Fruit fly (Drosophila melanogaster): Measurements from ENCODE around the gene Klf15.

Gene Klf15

DNA sequence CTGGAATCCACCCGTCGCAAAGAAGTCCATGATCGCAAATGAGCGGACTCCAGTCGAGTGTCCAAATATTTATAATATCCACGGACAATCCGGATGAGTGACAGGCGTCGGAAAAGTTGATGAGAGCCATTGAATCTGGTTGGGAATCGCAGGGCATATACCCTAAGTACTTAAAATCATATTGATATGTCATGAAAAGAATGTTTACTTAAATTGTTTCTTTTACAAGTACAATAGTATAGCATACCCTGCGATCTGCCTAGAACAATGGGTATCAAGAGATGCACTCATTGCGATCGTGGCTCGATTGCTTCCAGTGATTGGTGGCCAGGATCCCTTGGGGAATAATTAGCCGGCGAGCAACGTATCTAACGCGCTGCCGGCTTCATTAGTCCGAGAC, at the start of gene Klf15:
TSS of gene Klf15 (minus strand) at position 101 of the 400 bp plus-strand sequence.
- no peak for TF ChIP-seq D1 (tag; optimal IDR thresholded peaks at IDR 0.05)
- no peak for TF ChIP-seq CG12605 (GFP tag; IDR thresholded peaks at IDR 0.05)
- TF ChIP-seq CG8159 (tag; optimal IDR thresholded peaks at IDR 0.05) = no peak
- no peak for TF ChIP-seq fd96Ca (GFP tag; IDR thresholded peaks at IDR 0.05)
- TF ChIP-seq CG10348 (GFP tag; IDR thresholded peaks at IDR 0.05) = no peak
- TF ChIP-seq CG15710 (tag; optimal IDR thresholded peaks at IDR 0.05) = no peak
- TF ChIP-seq CG9948 (tag; optimal IDR thresholded peaks at IDR 0.05) = no peak
- no peak for TF ChIP-seq CG13204 (GFP tag; optimal IDR thresholded peaks at IDR 0.05)
- no peak for TF ChIP-seq Snoo (tag; optimal IDR thresholded peaks at IDR 0.05)
- TF ChIP-seq CG4496 (GFP tag; IDR thresholded peaks at IDR 0.05) = no peak
- no peak for TF ChIP-seq CG8301 (tag; optimal IDR thresholded peaks at IDR 0.05)
- TF ChIP-seq gl (tag; optimal IDR thresholded peaks at IDR 0.05) = no peak
- TF ChIP-seq CG32121 (GFP tag; IDR thresholded peaks at IDR 0.05) = no peak
- TF ChIP-seq Ets98B (GFP tag; IDR thresholded peaks at IDR 0.05) = no peak
- TF ChIP-seq CG34367 (tag; optimal IDR thresholded peaks at IDR 0.05) = no peak
- TF ChIP-seq rn (GFP tag; IDR thresholded peaks at IDR 0.05) = no peak
- TF ChIP-seq Pif1A (GFP tag; optimal IDR thresholded peaks at IDR 0.05) = no peak
- no peak for TF ChIP-seq CG17806 (tag; optimal IDR thresholded peaks at IDR 0.05)

DNA sequence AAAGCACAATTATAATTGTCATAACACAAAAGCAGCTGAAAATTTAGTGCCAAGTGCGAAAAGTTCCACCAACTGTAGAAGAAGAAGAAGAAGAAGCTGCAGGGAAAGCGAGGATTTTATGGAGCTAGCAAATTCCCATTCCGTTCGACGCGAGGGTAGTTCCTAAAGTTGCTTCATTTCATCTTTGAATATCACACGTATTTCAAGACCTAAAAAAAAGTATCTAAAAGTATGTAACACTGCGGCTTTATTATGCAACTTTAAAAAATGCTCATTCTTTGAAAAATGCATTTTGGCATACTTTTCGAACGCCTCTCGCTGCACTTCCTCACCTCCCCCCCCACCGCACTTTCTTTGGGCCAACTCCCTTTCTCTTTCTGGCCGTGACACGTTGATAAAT, 36.4 kb upstream of the Klf15 start:
- TF ChIP-seq CG15710 (tag; optimal IDR thresholded peaks at IDR 0.05) = no peak
- no peak for TF ChIP-seq CG14655 (GFP tag; optimal IDR thresholded peaks at IDR 0.05)
- TF ChIP-seq CG17806 (tag; optimal IDR thresholded peaks at IDR 0.05) = no peak
- no peak for TF ChIP-seq Snoo (tag; optimal IDR thresholded peaks at IDR 0.05)
- no peak for TF ChIP-seq CG9948 (tag; optimal IDR thresholded peaks at IDR 0.05)
- no peak for TF ChIP-seq rn (GFP tag; IDR thresholded peaks at IDR 0.05)
- no peak for TF ChIP-seq CG8159 (tag; optimal IDR thresholded peaks at IDR 0.05)
- TF ChIP-seq CG10348 (GFP tag; IDR thresholded peaks at IDR 0.05) = no peak
- no peak for TF ChIP-seq CG4496 (GFP tag; IDR thresholded peaks at IDR 0.05)
- TF ChIP-seq CG12605 (GFP tag; IDR thresholded peaks at IDR 0.05) = no peak
- no peak for TF ChIP-seq CG13204 (GFP tag; optimal IDR thresholded peaks at IDR 0.05)
- TF ChIP-seq Ets98B (GFP tag; IDR thresholded peaks at IDR 0.05) = no peak
- TF ChIP-seq Pif1A (GFP tag; optimal IDR thresholded peaks at IDR 0.05) = no peak
- TF ChIP-seq CG32121 (GFP tag; IDR thresholded peaks at IDR 0.05) = no peak
- TF ChIP-seq CG34367 (tag; optimal IDR thresholded peaks at IDR 0.05) = no peak

DNA sequence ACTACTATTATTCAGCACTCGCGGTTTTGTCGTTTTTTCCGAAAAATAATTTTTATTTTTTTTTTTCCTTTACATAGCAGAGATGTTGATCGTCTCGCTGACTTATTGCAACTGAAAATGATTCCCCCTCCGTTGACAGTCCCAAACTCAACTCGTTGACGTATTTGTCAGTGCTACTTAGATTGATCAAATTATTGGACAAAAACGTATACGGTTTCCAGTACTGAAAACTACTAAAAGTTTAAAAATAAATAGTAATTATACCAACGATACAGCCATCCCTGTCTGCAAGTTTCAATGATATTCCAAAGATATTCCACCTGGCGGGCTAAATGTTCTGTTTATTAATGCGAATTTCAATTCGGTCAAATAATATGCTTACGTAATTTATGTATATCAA, 33.4 kb upstream of the Klf15 start, which contains the start of gene CG2861:
TSS of gene CG2861 (minus strand) at position 101 of the 400 bp plus-strand sequence.
- TF ChIP-seq CG9948 (tag; optimal IDR thresholded peaks at IDR 0.05) = no peak
- TF ChIP-seq Pif1A (GFP tag; optimal IDR thresholded peaks at IDR 0.05) = no peak
- no peak for TF ChIP-seq CG12605 (GFP tag; IDR thresholded peaks at IDR 0.05)
- no peak for TF ChIP-seq CG17806 (tag; optimal IDR thresholded peaks at IDR 0.05)
- no peak for TF ChIP-seq CG10348 (GFP tag; IDR thresholded peaks at IDR 0.05)
- no peak for TF ChIP-seq CG14655 (GFP tag; optimal IDR thresholded peaks at IDR 0.05)
- TF ChIP-seq D1 (tag; optimal IDR thresholded peaks at IDR 0.05) = no peak

DNA sequence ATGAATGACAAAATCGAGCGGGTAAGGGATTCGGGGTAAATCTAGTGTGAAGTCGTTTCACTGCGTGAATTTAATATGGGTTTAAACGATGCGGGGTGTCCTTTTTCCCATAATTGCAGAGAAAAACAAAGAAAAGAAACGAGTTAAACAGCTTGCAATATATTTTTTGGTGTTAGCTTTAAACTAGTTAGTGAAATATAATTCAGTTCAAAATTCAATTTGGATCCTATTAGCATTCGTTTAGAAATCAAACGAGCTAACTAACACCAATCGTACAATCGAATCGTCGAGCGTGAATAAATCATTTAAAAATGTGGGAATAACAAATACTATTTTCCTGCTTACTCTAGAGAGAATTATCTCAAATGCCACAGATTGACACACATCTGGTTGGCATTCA, 12.4 kb upstream of the Klf15 start, which contains the start of gene CG6978:
TSS of gene CG6978 (plus strand) at position 301 of the 400 bp plus-strand sequence.
- TF ChIP-seq CG13204 (GFP tag; optimal IDR thresholded peaks at IDR 0.05) (no peak), CG14655 (GFP tag; optimal IDR thresholded peaks at IDR 0.05) (no peak)

DNA sequence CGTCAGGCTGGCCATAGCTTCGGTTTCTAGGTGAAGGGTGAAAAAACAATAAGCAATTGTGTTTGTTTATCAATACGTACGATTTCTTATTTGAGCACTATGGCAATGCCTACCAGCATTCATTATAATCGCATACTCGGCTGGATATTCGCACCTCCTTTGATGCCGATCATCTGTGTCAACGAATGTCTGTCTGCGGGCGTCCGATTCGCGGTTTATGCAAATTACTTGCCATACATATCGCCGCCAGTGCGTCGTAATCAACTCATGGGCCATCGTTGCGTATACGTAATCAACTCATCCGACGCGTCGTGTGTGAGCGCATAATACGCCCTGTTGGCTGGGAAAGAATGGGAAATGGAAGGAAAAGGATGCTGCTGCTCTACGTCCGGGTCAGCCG, 11.3 kb upstream of the Klf15 start, which contains the start of gene CG15471:
TSS of gene CG15471 (minus strand) at position 101 of the 400 bp plus-strand sequence.
- TF ChIP-seq CG32121 (GFP tag; IDR thresholded peaks at IDR 0.05) (no peak), CG9948 (tag; optimal IDR thresholded peaks at IDR 0.05) (no peak), fd96Ca (GFP tag; IDR thresholded peaks at IDR 0.05) (no peak), CG8159 (tag; optimal IDR thresholded peaks at IDR 0.05) (no peak), CG8301 (tag; optimal IDR thresholded peaks at IDR 0.05) (no peak), CG4496 (GFP tag; IDR thresholded peaks at IDR 0.05) (no peak), CG13204 (GFP tag; optimal IDR thresholded peaks at IDR 0.05) (no peak), Pif1B (GFP tag; optimal IDR thresholded peaks at IDR 0.05) (no peak), CG14655 (GFP tag; optimal IDR thresholded peaks at IDR 0.05) (no peak), Pif1A (GFP tag; optimal IDR thresholded peaks at IDR 0.05) (no peak), rn (GFP tag; IDR thresholded peaks at IDR 0.05) (no peak), Ets98B (GFP tag; IDR thresholded peaks at IDR 0.05) (no peak), gl (tag; optimal IDR thresholded peaks at IDR 0.05) (no peak), CG10348 (GFP tag; IDR thresholded peaks at IDR 0.05) (no peak)

DNA sequence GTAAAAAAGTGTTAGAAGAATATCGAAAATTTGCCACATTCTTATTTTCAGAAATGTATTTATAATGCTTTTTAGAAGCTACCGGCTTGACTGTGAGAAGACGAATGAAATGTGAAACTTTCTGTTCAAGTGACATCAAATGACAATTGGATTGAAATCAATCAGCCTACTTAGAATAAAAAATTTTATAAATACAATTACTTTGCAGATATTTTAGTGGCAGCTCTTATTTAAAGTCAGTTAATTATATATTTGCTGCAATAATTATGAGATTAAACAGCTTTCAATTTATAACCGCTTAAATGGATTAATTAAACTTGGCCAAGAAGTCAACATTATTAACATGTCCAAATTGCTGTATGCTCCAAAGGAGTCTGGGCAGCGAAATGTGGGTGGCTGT, 5.9 kb upstream of the Klf15 start, which contains the start of gene CG2871:
TSS of gene CG2871 (minus strand) at position 101 of the 400 bp plus-strand sequence.
- TF ChIP-seq CG10348 (GFP tag; IDR thresholded peaks at IDR 0.05) (no peak), Snoo (tag; optimal IDR thresholded peaks at IDR 0.05) (no peak), CG12605 (GFP tag; IDR thresholded peaks at IDR 0.05) (no peak), CG4496 (GFP tag; IDR thresholded peaks at IDR 0.05) (no peak), Ets98B (GFP tag; IDR thresholded peaks at IDR 0.05) (no peak), CG15710 (tag; optimal IDR thresholded peaks at IDR 0.05) (no peak), CG13204 (GFP tag; optimal IDR thresholded peaks at IDR 0.05) (no peak), rn (GFP tag; IDR thresholded peaks at IDR 0.05) (no peak), CG32121 (GFP tag; IDR thresholded peaks at IDR 0.05) (no peak), D1 (tag; optimal IDR thresholded peaks at IDR 0.05) (no peak), CG34367 (tag; optimal IDR thresholded peaks at IDR 0.05) (no peak), CG17806 (tag; optimal IDR thresholded peaks at IDR 0.05) (no peak), fd96Ca (GFP tag; IDR thresholded peaks at IDR 0.05) (no peak), gl (tag; optimal IDR thresholded peaks at IDR 0.05) (no peak), CG9948 (tag; optimal IDR thresholded peaks at IDR 0.05) (no peak), EcR (GFP tag; optimal IDR thresholded peaks at IDR 0.05) (no peak), CG14655 (GFP tag; optimal IDR thresholded peaks at IDR 0.05) (no peak), Pif1B (GFP tag; optimal IDR thresholded peaks at IDR 0.05) (no peak)
